Fruit fly (Drosophila melanogaster): ENCODE results near the gene CCT6.

The CCT6 gene

DNA sequence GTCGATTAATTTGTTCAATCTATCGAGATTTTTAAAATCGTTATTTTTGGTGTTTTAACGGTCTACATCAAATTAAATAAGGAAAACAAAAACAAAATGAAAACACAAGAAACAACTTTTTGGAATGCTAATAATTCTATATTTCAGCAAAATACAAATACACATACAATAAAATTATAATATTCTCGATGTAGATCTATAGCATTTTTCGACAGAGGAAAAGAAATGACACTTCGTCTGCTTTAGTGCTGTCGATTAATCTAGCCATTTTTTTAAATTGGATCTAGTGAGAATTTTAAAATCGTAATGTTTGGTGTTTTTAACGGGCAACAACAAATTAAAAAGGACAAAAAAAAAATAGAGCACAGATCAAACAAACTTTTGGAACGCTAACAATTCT, 9.3 kb upstream of the CCT6 start, which contains the start of gene Arp6:
Gene Arp6 (minus strand): TSS at position 11 of the 400 bp plus-strand sequence.
- no peak for TF ChIP-seq CG11617 (GFP tag; optimal IDR thresholded peaks at IDR 0.05)
- TF ChIP-seq CG1620 (GFP tag; optimal IDR thresholded peaks at IDR 0.05): no peak
- no peak for TF ChIP-seq CG7045 (GFP tag; optimal IDR thresholded peaks at IDR 0.05)
- no peak for TF ChIP-seq bab1 (GFP tag; optimal IDR thresholded peaks at IDR 0.05)

DNA sequence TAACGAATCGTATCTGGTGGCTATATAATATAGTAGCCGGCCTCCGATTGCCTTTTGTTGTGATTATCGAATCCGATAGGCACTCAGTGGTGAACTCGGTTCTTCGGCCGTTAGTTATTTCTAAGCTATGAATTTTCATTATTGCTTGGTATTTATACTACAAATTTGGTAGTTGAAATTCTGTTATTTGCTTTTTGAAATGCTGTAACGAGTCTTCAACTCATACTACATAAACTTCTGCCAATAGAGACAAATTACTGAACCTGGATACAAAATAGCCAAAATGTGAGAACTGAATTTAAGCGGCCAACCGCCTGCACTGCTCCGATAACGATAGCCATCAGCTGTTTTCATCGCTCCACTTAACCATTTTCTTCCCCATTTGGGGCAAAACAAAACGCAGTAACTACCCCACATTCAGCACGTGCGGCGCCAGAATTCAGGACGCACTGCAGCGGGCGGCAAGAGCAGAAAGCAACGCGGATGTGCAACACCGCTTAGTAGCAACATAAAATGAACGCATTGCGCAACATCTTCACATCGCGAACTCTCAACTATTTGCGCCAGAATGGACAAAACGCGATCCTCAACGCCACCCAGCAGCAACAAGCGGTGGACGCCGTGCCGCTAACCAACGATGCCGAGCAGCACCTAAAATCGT, 7.4 kb upstream of the CCT6 start, which contains the start of the genes CG11679 and CG8206:
Gene CG11679 (minus strand): TSS at position 65 of the 661 bp plus-strand sequence.
Gene CG8206 (plus strand): TSS at position 341 of the 661 bp plus-strand sequence.
- no peak for TF ChIP-seq kay (GFP tag; ENCODE audit: borderline replicate concordance)
- no peak for TF ChIP-seq CG12768 (GFP tag; optimal IDR thresholded peaks at IDR 0.05)
- peak; percentile 85 for TF ChIP-seq Mnt (GFP tag; optimal IDR thresholded peaks at IDR 0.05)
- peak; percentile 40 for TF ChIP-seq Crg-1 (GFP tag; optimal IDR thresholded peaks at IDR 0.05)
- TF ChIP-seq tj (GFP tag; optimal IDR thresholded peaks at IDR 0.05): peak; percentile 11
- no peak for TF ChIP-seq CG7045 (GFP tag; optimal IDR thresholded peaks at IDR 0.05)
- no peak for TF ChIP-seq cnc (optimal IDR thresholded peaks at IDR 0.05)
- TF ChIP-seq pad (GFP tag; optimal IDR thresholded peaks at IDR 0.05): peak; percentile 45
- TF ChIP-seq toe (GFP tag; optimal IDR thresholded peaks at IDR 0.05): peak; percentile 71
- TF ChIP-seq CG1620 (GFP tag; optimal IDR thresholded peaks at IDR 0.05): peak; percentile 71
- TF ChIP-seq Hr96 (GFP tag; optimal IDR thresholded peaks at IDR 0.05): peak; percentile 75
- TF ChIP-seq ovo (GFP tag; optimal IDR thresholded peaks at IDR 0.05): peak; percentile 16
- no peak for TF ChIP-seq Clk (GFP tag; optimal IDR thresholded peaks at IDR 0.05)
- TF ChIP-seq CG33017 (tag; optimal IDR thresholded peaks at IDR 0.05): peak; percentile 11
- peak; percentile 75 for TF ChIP-seq bab1 (GFP tag; optimal IDR thresholded peaks at IDR 0.05)
- TF ChIP-seq CG7101 (tag; optimal IDR thresholded peaks at IDR 0.05): peak; percentile 61
- peak; percentile 53 for TF ChIP-seq CG14711 (tag; optimal IDR thresholded peaks at IDR 0.05)
- peak; percentile 58 for TF ChIP-seq CG11617 (GFP tag; optimal IDR thresholded peaks at IDR 0.05)
- TF ChIP-seq cic (GFP tag; optimal IDR thresholded peaks at IDR 0.05): peak; percentile 24

DNA sequence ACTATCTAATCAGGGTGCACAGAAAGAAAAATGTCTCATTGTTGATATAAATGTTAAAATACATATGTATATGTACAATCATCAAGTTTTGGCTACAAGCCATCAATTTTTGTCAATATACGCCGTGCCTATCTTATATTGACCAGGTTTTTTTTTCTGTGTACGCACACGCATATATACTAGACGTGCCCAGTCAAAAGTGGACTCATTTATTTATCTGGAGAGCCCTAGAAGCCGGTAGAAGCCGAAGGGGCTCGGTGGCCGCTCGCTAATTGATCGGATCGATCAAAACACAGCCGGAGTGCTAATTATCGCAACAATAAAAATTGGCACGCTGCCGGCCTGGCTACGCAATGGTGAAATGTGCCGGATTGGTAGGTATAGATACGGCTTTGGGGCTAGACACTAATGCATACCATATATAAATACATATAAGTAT, 6.1 kb upstream of the CCT6 start:
- peak; percentile 63 for TF ChIP-seq CG12768 (GFP tag; optimal IDR thresholded peaks at IDR 0.05)
- TF ChIP-seq kay (GFP tag; ENCODE audit: borderline replicate concordance): no peak
- TF ChIP-seq Mnt (GFP tag; optimal IDR thresholded peaks at IDR 0.05): peak; percentile 48
- no peak for TF ChIP-seq CG5204 (GFP tag; optimal IDR thresholded peaks at IDR 0.05)
- peak; percentile 14 for TF ChIP-seq Clk (GFP tag; optimal IDR thresholded peaks at IDR 0.05)
- TF ChIP-seq CG7101 (tag; optimal IDR thresholded peaks at IDR 0.05): peak; percentile 87
- peak; percentile 78 for TF ChIP-seq CG14711 (tag; optimal IDR thresholded peaks at IDR 0.05)
- no peak for TF ChIP-seq CG1620 (GFP tag; optimal IDR thresholded peaks at IDR 0.05)
- TF ChIP-seq pad (GFP tag; optimal IDR thresholded peaks at IDR 0.05): peak; percentile 46
- peak; percentile 19 for TF ChIP-seq bab1 (GFP tag; optimal IDR thresholded peaks at IDR 0.05)
- no peak for TF ChIP-seq Hr96 (GFP tag; optimal IDR thresholded peaks at IDR 0.05)
- no peak for TF ChIP-seq cnc (optimal IDR thresholded peaks at IDR 0.05)
- TF ChIP-seq CG11617 (GFP tag; optimal IDR thresholded peaks at IDR 0.05): peak; percentile 76
- TF ChIP-seq CG7045 (GFP tag; optimal IDR thresholded peaks at IDR 0.05): peak; percentile 31
- no peak for TF ChIP-seq ovo (GFP tag; optimal IDR thresholded peaks at IDR 0.05)
- peak; percentile 7 for TF ChIP-seq Crg-1 (GFP tag; optimal IDR thresholded peaks at IDR 0.05)
- TF ChIP-seq toe (GFP tag; optimal IDR thresholded peaks at IDR 0.05): no peak
- TF ChIP-seq tj (GFP tag; optimal IDR thresholded peaks at IDR 0.05): no peak
- peak; percentile 44 for TF ChIP-seq cic (GFP tag; optimal IDR thresholded peaks at IDR 0.05)
- TF ChIP-seq CG33017 (tag; optimal IDR thresholded peaks at IDR 0.05): peak; percentile 69

DNA sequence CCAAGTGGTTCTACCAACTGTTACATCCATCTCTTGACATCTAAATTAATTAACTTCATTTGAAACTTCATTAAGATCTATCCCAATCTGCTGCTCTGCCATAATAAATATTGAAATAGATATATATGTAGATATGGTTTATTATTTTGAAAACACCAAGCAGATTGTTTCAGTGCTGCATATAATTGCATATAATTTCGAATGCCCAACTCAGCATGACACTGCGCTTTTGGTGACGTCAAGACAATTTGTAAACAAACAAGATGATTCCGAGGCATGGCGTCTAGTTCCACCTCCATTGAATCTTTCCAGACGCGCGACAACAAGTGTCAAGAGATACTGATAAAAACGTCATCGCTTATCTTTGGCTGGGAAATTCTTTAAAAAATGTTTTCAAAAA, 5.6 kb upstream of the CCT6 start:
- TF ChIP-seq CG1620 (GFP tag; optimal IDR thresholded peaks at IDR 0.05) (no peak), CG5204 (GFP tag; optimal IDR thresholded peaks at IDR 0.05) (no peak), toe (GFP tag; optimal IDR thresholded peaks at IDR 0.05) (no peak), tj (GFP tag; optimal IDR thresholded peaks at IDR 0.05) (peak; percentile 5), cic (GFP tag; optimal IDR thresholded peaks at IDR 0.05) (no peak), cnc (optimal IDR thresholded peaks at IDR 0.05) (peak; percentile 97 to 100), Crg-1 (GFP tag; optimal IDR thresholded peaks at IDR 0.05) (no peak), kay (GFP tag; ENCODE audit: borderline replicate concordance) (no peak), CG11617 (GFP tag; optimal IDR thresholded peaks at IDR 0.05) (no peak), CG33017 (tag; optimal IDR thresholded peaks at IDR 0.05) (no peak), CG7101 (tag; optimal IDR thresholded peaks at IDR 0.05) (peak; percentile 31), CG7045 (GFP tag; optimal IDR thresholded peaks at IDR 0.05) (no peak), Hr96 (GFP tag; optimal IDR thresholded peaks at IDR 0.05) (no peak), ovo (GFP tag; optimal IDR thresholded peaks at IDR 0.05) (no peak), CG12768 (GFP tag; optimal IDR thresholded peaks at IDR 0.05) (no peak), bab1 (GFP tag; optimal IDR thresholded peaks at IDR 0.05) (no peak), Clk (GFP tag; optimal IDR thresholded peaks at IDR 0.05) (no peak), CG14711 (tag; optimal IDR thresholded peaks at IDR 0.05) (peak; percentile 33)

DNA sequence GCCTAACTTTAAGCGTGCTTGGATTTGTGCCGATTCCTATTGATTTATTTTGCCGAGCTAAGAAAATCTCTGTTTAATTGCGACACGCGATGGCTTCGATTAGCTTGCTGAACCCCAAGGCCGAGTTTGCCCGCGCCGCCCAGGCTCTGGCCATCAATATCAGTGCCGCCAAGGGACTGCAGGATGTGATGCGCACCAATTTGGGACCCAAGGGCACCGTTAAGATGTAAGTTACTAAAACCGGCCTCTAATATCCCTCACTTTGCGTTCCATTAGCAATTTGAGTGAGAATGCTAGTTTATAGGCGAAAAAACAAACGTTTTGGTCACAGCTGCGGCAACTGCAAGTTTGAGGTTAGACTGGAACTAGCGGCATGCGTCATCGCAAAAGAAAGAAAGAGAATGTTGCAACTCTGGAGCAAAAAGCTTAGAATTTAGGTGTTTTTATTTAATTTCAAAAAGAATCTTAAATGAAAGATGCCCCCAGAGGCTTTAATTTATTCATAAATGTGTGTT, 291 bp downstream of the CCT6 start:
- TF ChIP-seq ovo (GFP tag; optimal IDR thresholded peaks at IDR 0.05) (no peak), kay (GFP tag; ENCODE audit: borderline replicate concordance) (peak; percentile 88), Mnt (GFP tag; optimal IDR thresholded peaks at IDR 0.05) (peak; percentile 4)

DNA sequence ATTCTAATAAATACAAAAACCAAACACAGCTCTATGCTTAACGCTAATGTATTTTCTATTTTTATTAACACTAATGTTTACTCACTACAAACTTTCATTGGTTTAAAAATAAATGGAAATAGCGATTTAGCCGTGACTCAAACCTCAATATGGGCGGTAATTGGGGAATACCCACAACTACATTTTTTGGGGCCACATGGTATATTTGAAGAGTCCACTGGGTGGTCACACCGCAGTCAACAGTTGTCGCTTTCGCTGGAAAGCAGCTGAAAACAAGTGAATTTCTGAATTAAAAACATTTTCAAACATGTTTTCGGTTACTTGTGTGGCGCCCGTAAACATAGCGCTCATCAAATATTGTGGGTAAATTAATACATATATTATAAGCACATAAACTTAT, 2.5 kb downstream of the CCT6 start, which contains the start of gene Mvd:
Gene Mvd (plus strand): TSS at position 222 of the 400 bp plus-strand sequence.
- peak; percentile 37 for TF ChIP-seq CG1620 (GFP tag; optimal IDR thresholded peaks at IDR 0.05)
- TF ChIP-seq toe (GFP tag; optimal IDR thresholded peaks at IDR 0.05): no peak
- peak; percentile 85 for TF ChIP-seq Mnt (GFP tag; optimal IDR thresholded peaks at IDR 0.05)
- no peak for TF ChIP-seq CG7045 (GFP tag; optimal IDR thresholded peaks at IDR 0.05)
- no peak for TF ChIP-seq Hr96 (GFP tag; optimal IDR thresholded peaks at IDR 0.05)
- TF ChIP-seq CG33017 (tag; optimal IDR thresholded peaks at IDR 0.05): no peak
- no peak for TF ChIP-seq CG5204 (GFP tag; optimal IDR thresholded peaks at IDR 0.05)
- peak; percentile 68 for TF ChIP-seq bab1 (GFP tag; optimal IDR thresholded peaks at IDR 0.05)
- no peak for TF ChIP-seq CG14711 (tag; optimal IDR thresholded peaks at IDR 0.05)
- no peak for TF ChIP-seq tj (GFP tag; optimal IDR thresholded peaks at IDR 0.05)
- TF ChIP-seq kay (GFP tag; ENCODE audit: borderline replicate concordance): peak; percentile 93
- TF ChIP-seq cnc (optimal IDR thresholded peaks at IDR 0.05): no peak
- no peak for TF ChIP-seq cic (GFP tag; optimal IDR thresholded peaks at IDR 0.05)
- TF ChIP-seq CG11617 (GFP tag; optimal IDR thresholded peaks at IDR 0.05): no peak
- peak; percentile 4 for TF ChIP-seq CG7101 (tag; optimal IDR thresholded peaks at IDR 0.05)
- no peak for TF ChIP-seq Crg-1 (GFP tag; optimal IDR thresholded peaks at IDR 0.05)
- no peak for TF ChIP-seq CG12768 (GFP tag; optimal IDR thresholded peaks at IDR 0.05)
- peak; percentile 2 for TF ChIP-seq ovo (GFP tag; optimal IDR thresholded peaks at IDR 0.05)
- no peak for TF ChIP-seq Clk (GFP tag; optimal IDR thresholded peaks at IDR 0.05)
